Fruit fly (Drosophila melanogaster): ENCODE results near the gene CG17343.

Gene CG17343

dm6 chr2L:19109625-19110204 lies 45.0 kb downstream of the CG17343 start, which contains the start of gene amd:
Gene amd, plus strand, starts transcription at chr2L:19110154.
- TF ChIP-seq lz (GFP tag; optimal IDR thresholded peaks at IDR 0.05), result no peak
- TF ChIP-seq CG6276 (GFP tag; optimal IDR thresholded peaks at IDR 0.05), result no peak
- TF ChIP-seq CG8319 (GFP tag; optimal IDR thresholded peaks at IDR 0.05), result no peak
- no peak for TF ChIP-seq Hr39 (GFP tag; optimal IDR thresholded peaks at IDR 0.05)
- no peak for TF ChIP-seq svp (GFP tag)
- no peak for TF ChIP-seq CG3919 (GFP tag; optimal IDR thresholded peaks at IDR 0.05)
- no peak for TF ChIP-seq vri (GFP tag; optimal IDR thresholded peaks at IDR 0.05)
- no peak for TF ChIP-seq dac (GFP tag; optimal IDR thresholded peaks at IDR 0.05)
- TF ChIP-seq CG11294 (GFP tag; IDR thresholded peaks at IDR 0.05), result no peak
- no peak for TF ChIP-seq Sox102F (GFP tag; optimal IDR thresholded peaks at IDR 0.05)

- no peak for TF ChIP-seq net (GFP tag; optimal IDR thresholded peaks at IDR 0.05)
- no peak for TF ChIP-seq Eip93F (GFP tag; optimal IDR thresholded peaks at IDR 0.05)
- no peak for TF ChIP-seq Eip75B (GFP tag; optimal IDR thresholded peaks at IDR 0.05)
- TF ChIP-seq CG6276 (GFP tag; optimal IDR thresholded peaks at IDR 0.05), result no peak
Measured at dm6 chr2L:19111137-19111536, 46.4 kb downstream of the CG17343 start.

- TF ChIP-seq fkh (GFP tag; optimal IDR thresholded peaks at IDR 0.05) (peak; percentile 11), CG3919 (GFP tag; optimal IDR thresholded peaks at IDR 0.05) (no peak), net (GFP tag; optimal IDR thresholded peaks at IDR 0.05) (no peak), Blimp-1 (GFP tag; optimal IDR thresholded peaks at IDR 0.05) (no peak), Lpt (GFP tag; optimal IDR thresholded peaks at IDR 0.05) (peak; percentile 16), CG31627 (GFP tag; optimal IDR thresholded peaks at IDR 0.05) (no peak), CG8119 (GFP tag; IDR thresholded peaks at IDR 0.05) (peak; percentile 55), CG9139 (GFP tag; optimal IDR thresholded peaks at IDR 0.05) (no peak), topi (GFP tag; optimal IDR thresholded peaks at IDR 0.05) (no peak), Eip75B (GFP tag; optimal IDR thresholded peaks at IDR 0.05) (no peak), Ets96B (tag; optimal IDR thresholded peaks at IDR 0.05) (no peak), CG1621 (tag; optimal IDR thresholded peaks at IDR 0.05) (peak; percentile 8), Eip93F (GFP tag; optimal IDR thresholded peaks at IDR 0.05) (no peak), spab (GFP tag; optimal IDR thresholded peaks at IDR 0.05) (no peak), pdm3 (GFP tag; optimal IDR thresholded peaks at IDR 0.05) (no peak), CG10669 (GFP tag; optimal IDR thresholded peaks at IDR 0.05) (no peak), CG6163 (GFP tag; IDR thresholded peaks at IDR 0.05) (peak; percentile 53; the same call in 2 of the 3 replicates), OdsH (GFP tag; optimal IDR thresholded peaks at IDR 0.05) (no peak), CG11902 (GFP tag; optimal IDR thresholded peaks at IDR 0.05) (no peak), Hr4 (GFP tag; optimal IDR thresholded peaks at IDR 0.05) (no peak), vri (GFP tag; optimal IDR thresholded peaks at IDR 0.05) (no peak), svp (GFP tag) (no peak), CG11762 (GFP tag; optimal IDR thresholded peaks at IDR 0.05; ENCODE audit: insufficient read depth) (no peak), CG4318 (GFP tag; optimal IDR thresholded peaks at IDR 0.05) (no peak), Gug (GFP tag; IDR thresholded peaks at IDR 0.05) (no peak), CG15336 (GFP tag; IDR thresholded peaks at IDR 0.05) (peak; percentile 22; the same call in 1 of the 2 replicates), CG8632 (GFP tag; optimal IDR thresholded peaks at IDR 0.05) (no peak), Ets21C (GFP tag; optimal IDR thresholded peaks at IDR 0.05) (no peak), dsx (GFP tag; optimal IDR thresholded peaks at IDR 0.05; ENCODE audit: poor library complexity, severe bottlenecking) (peak; percentile 84), CG32006 (GFP tag; optimal IDR thresholded peaks at IDR 0.05) (no peak), Hr38 (GFP tag; optimal IDR thresholded peaks at IDR 0.05) (no peak), Smox (GFP tag; optimal IDR thresholded peaks at IDR 0.05) (no peak)
Measured at dm6 chr2L:19111729-19112128, 47.0 kb downstream of the CG17343 start.
